Worm (Caenorhabditis elegans): ENCODE data around the gene idi-1.

- TF ChIP-seq W03F9.2 (tag; optimal IDR thresholded peaks at IDR 0.05) (no peak), him-1 (tag; optimal IDR thresholded peaks at IDR 0.05) (no peak), dao-5 (tag; optimal IDR thresholded peaks at IDR 0.05) (no peak)
These were observed 27.8 kb upstream of the idi-1 start for ce11 chrIII:8063659-8064058.

Measured in whole organism, L4/young adult.